Worm (Caenorhabditis elegans) whole organism, young adult: Measurements from ENCODE around the gene snpc-1.1.

Experiments used
- ama-1 ChIP-seq, 3 experiments: fragments of 150-350 bp in 1 of 3; sonication (generic microtip) in 2 of 3; optimal IDR thresholded peaks; 2 replicates each; lab custom pipeline; 2014 to 2018; ENCODE audit warnings: missing biosample characterization in 2 of 3, missing genetic modification characterization in 2 of 3, missing genetic modification reagents in 2 of 3
- bed-1 ChIP-seq: fragments of 200-800 bp; sonication (Bioruptor generic); IDR thresholded peaks from 2 replicates; pipeline ENCODE4 v1.3.6; 2022; ENCODE audit warnings: missing genetic modification reagents, missing genetic modification characterization, missing compliant biosample characterization
- madf-3 ChIP-seq: fragments of 200-800 bp; sonication (Bioruptor generic); IDR thresholded peaks from 2 replicates; pipeline ENCODE4 v1.3.6; 2022; ENCODE audit warnings: missing genetic modification reagents, missing genetic modification characterization, missing compliant biosample characterization
- mel-28 ChIP-seq: sonication (generic microtip); optimal IDR thresholded peaks from 2 replicates; lab custom pipeline; 2016; ENCODE audit warnings: borderline replicate concordance, mild to moderate bottlenecking, missing genetic modification characterization, missing compliant biosample characterization
- somi-1 ChIP-seq: fragments of 200-800 bp; sonication (Bioruptor generic); optimal IDR thresholded peaks from 2 replicates; lab custom pipeline; 2018; ENCODE audit warnings: mild to moderate bottlenecking, missing genetic modification characterization, missing compliant biosample characterization
- tbx-9 ChIP-seq: sonication (generic microtip); optimal IDR thresholded peaks from 2 replicates; lab custom pipeline; 2016; ENCODE audit warnings: borderline replicate concordance, missing genetic modification characterization, inconsistent platforms, missing compliant biosample characterization

DNA sequence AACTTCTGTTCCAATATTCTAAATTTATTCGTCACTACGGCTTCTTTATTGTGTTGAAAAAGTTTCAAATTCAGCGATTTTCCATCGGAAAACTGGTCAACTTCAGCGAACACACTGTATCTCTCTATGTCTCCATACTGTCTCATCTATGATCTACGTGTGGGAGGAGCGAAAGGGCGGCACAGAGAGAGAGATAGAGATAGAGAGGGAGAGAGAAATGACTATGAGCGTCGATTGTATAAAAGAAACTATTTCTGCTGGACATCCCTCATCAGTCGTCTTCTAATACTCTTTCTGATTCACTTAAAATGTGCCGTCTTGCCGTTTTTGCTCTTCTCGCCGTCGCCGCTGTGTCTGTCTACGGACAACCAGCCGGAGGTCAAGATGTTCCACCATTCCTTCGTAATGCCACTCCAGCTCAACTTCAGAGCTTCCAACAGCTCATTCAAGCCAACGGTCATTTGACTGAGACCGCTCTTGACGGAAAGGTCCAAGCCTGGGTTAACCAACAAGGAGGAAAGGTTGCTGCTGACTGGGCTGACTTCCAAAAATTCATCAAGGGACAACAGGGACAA is 9.3 kb upstream of the snpc-1.1 start, which contains the start of gene srlf-1:
- TF ChIP-seq mel-28 (tag; lab: Kevin White, UChicago) = no peak
- no peak for TF ChIP-seq madf-3 (GFP tag; lab: Robert Waterston, UW)
- TF ChIP-seq ama-1 (optimal IDR thresholded peaks at IDR 0.05; lab: Kevin White, UChicago) = peak; percentile 43
- no peak for TF ChIP-seq ama-1 (GFP tag; optimal IDR thresholded peaks at IDR 0.05; lab: Kevin White, UChicago)
- no peak for TF ChIP-seq somi-1
- TF ChIP-seq tbx-9 (tag; lab: Kevin White, UChicago) = no peak
- TF ChIP-seq bed-1 (GFP tag; lab: Robert Waterston, UW) = no peak
